Fruit fly (Drosophila melanogaster): ENCODE results near the gene HGTX.
A peak's percentile ranks its signal among the peaks of the same experiment; 100 is the strongest.

Gene HGTX

dm6 chr3L:14599503-14599902 lies at the start of gene HGTX:
HGTX (minus strand) TSS chr3L:14599540.
- TF ChIP-seq pan (optimal IDR thresholded peaks at IDR 0.05) (no peak), EcR (GFP tag; optimal IDR thresholded peaks at IDR 0.05) (no peak), CG8478 (optimal IDR thresholded peaks at IDR 0.05) (no peak), usp (GFP tag; optimal IDR thresholded peaks at IDR 0.05) (no peak), psq (optimal IDR thresholded peaks at IDR 0.05) (no peak), Dll (optimal IDR thresholded peaks at IDR 0.05) (no peak)

- TF ChIP-seq Dll (optimal IDR thresholded peaks at IDR 0.05) (no peak), CG8478 (optimal IDR thresholded peaks at IDR 0.05) (no peak), psq (optimal IDR thresholded peaks at IDR 0.05) (no peak)
Observed at dm6 chr3L:14648922-14649321, 49.6 kb upstream of the HGTX start.

dm6 chr3L:14647210-14647869 lies 48.0 kb upstream of the HGTX start:
- TF ChIP-seq usp (GFP tag; optimal IDR thresholded peaks at IDR 0.05): no peak
- no peak for TF ChIP-seq psq (optimal IDR thresholded peaks at IDR 0.05)
- TF ChIP-seq pan (optimal IDR thresholded peaks at IDR 0.05): no peak
- no peak for TF ChIP-seq CG8478 (optimal IDR thresholded peaks at IDR 0.05)
- no peak for TF ChIP-seq EcR (GFP tag; optimal IDR thresholded peaks at IDR 0.05)
- no peak for TF ChIP-seq Dll (optimal IDR thresholded peaks at IDR 0.05)

- TF ChIP-seq psq (optimal IDR thresholded peaks at IDR 0.05) (no peak), pan (optimal IDR thresholded peaks at IDR 0.05) (no peak), Dll (optimal IDR thresholded peaks at IDR 0.05) (no peak), CG8478 (optimal IDR thresholded peaks at IDR 0.05) (no peak)
Observed at dm6 chr3L:14645934-14646333, 46.6 kb upstream of the HGTX start.

- no peak for TF ChIP-seq usp (GFP tag; optimal IDR thresholded peaks at IDR 0.05)
- no peak for TF ChIP-seq CG8478 (optimal IDR thresholded peaks at IDR 0.05)
Observed at dm6 chr3L:14645120-14645519, 45.8 kb upstream of the HGTX start.

- TF ChIP-seq CG8478 (optimal IDR thresholded peaks at IDR 0.05) (no peak), psq (optimal IDR thresholded peaks at IDR 0.05) (no peak), Dll (optimal IDR thresholded peaks at IDR 0.05) (no peak), EcR (GFP tag; optimal IDR thresholded peaks at IDR 0.05) (no peak), usp (GFP tag; optimal IDR thresholded peaks at IDR 0.05) (no peak), pan (optimal IDR thresholded peaks at IDR 0.05) (no peak)
Observed at dm6 chr3L:14643692-14644091, 44.4 kb upstream of the HGTX start.

dm6 chr3L:14642820-14643219 lies 43.5 kb upstream of the HGTX start:
- TF ChIP-seq EcR (GFP tag; optimal IDR thresholded peaks at IDR 0.05) (no peak), psq (optimal IDR thresholded peaks at IDR 0.05) (no peak), CG8478 (optimal IDR thresholded peaks at IDR 0.05) (no peak), pan (optimal IDR thresholded peaks at IDR 0.05) (no peak), Dll (optimal IDR thresholded peaks at IDR 0.05) (no peak), usp (GFP tag; optimal IDR thresholded peaks at IDR 0.05) (no peak)

- TF ChIP-seq psq (optimal IDR thresholded peaks at IDR 0.05) (no peak), usp (GFP tag; optimal IDR thresholded peaks at IDR 0.05) (no peak), pan (optimal IDR thresholded peaks at IDR 0.05) (no peak), Dll (optimal IDR thresholded peaks at IDR 0.05) (no peak), EcR (GFP tag; optimal IDR thresholded peaks at IDR 0.05) (no peak), CG8478 (optimal IDR thresholded peaks at IDR 0.05) (no peak)
Observed at dm6 chr3L:14641969-14642485, 42.7 kb upstream of the HGTX start.

dm6 chr3L:14640814-14641317 lies 41.5 kb upstream of the HGTX start:
- TF ChIP-seq Dll (optimal IDR thresholded peaks at IDR 0.05) (no peak), EcR (GFP tag; optimal IDR thresholded peaks at IDR 0.05) (no peak), CG8478 (optimal IDR thresholded peaks at IDR 0.05) (no peak), usp (GFP tag; optimal IDR thresholded peaks at IDR 0.05) (no peak), pan (optimal IDR thresholded peaks at IDR 0.05) (no peak), psq (optimal IDR thresholded peaks at IDR 0.05) (no peak)

dm6 chr3L:14639778-14640177 lies 40.4 kb upstream of the HGTX start:
- TF ChIP-seq pan (optimal IDR thresholded peaks at IDR 0.05): no peak
- no peak for TF ChIP-seq Dll (optimal IDR thresholded peaks at IDR 0.05)
- TF ChIP-seq CG8478 (optimal IDR thresholded peaks at IDR 0.05): no peak

dm6 chr3L:14637705-14638529 lies 38.6 kb upstream of the HGTX start:
- TF ChIP-seq psq (optimal IDR thresholded peaks at IDR 0.05) (no peak), Dll (optimal IDR thresholded peaks at IDR 0.05) (no peak), CG8478 (optimal IDR thresholded peaks at IDR 0.05) (no peak), EcR (GFP tag; optimal IDR thresholded peaks at IDR 0.05) (peak in 1 of 2 experiments; percentile 25)

- TF ChIP-seq CG8478 (optimal IDR thresholded peaks at IDR 0.05) (no peak), usp (GFP tag; optimal IDR thresholded peaks at IDR 0.05) (no peak), EcR (GFP tag; optimal IDR thresholded peaks at IDR 0.05) (no peak), Dll (optimal IDR thresholded peaks at IDR 0.05) (peak; percentile 13), pan (optimal IDR thresholded peaks at IDR 0.05) (no peak)
Observed at dm6 chr3L:14636740-14637189, 37.4 kb upstream of the HGTX start.
